Worm (Caenorhabditis elegans): ENCODE measurements around the gene saeg-2.

DNA sequence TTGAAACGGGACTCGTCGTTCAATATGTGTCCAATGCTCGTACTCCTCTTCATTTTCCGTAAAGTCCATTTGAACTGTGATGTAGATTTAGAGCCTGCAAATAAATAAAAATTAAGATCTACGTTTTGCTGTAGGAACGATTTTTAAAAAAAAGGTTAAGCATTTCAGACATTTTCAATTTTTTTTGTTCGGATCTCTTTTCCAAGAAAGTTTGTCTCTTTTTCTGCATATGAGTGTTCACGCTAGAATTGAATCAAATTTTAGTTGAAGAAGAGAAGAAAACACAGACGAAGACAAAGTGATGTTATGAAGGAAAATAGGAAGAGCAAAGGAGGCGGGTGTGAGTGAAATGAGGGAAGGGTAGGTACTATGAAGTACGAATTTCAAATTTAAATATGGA is 24.8 kb upstream of the saeg-2 start, which contains the start of gene npr-29:
- TF ChIP-seq jun-1 (tag; optimal IDR thresholded peaks at IDR 0.05): no peak
- TF ChIP-seq nhr-12 (tag; optimal IDR thresholded peaks at IDR 0.05): no peak
- no peak for TF ChIP-seq sox-4 (tag; optimal IDR thresholded peaks at IDR 0.05)
- no peak for TF ChIP-seq skn-1 (tag; optimal IDR thresholded peaks at IDR 0.05)
